Fruit fly (Drosophila melanogaster) whole organism, embryonic: Measurements from ENCODE around the gene Bicra.

ENCODE experiments used
- Bgb ChIP-seq: fragments of 200-800 bp; sonication (Bioruptor generic); IDR thresholded peaks from 2 replicates; pipeline ENCODE4 v1.3.6; 2022; ENCODE audit warnings: missing biosample characterization, missing genetic modification characterization; ENCODE audit not compliant: partially characterized antibody
- CG12769 ChIP-seq: fragments of 200-800 bp; sonication (Bioruptor generic); optimal IDR thresholded peaks from 2 replicates; lab custom pipeline; 2019; ENCODE audit warnings: missing biosample characterization, mild to moderate bottlenecking, missing genetic modification characterization, moderate library complexity
- CG13775 ChIP-seq: fragments of 200-800 bp; sonication (Bioruptor generic); optimal IDR thresholded peaks from 3 replicates; lab custom pipeline; 2017; ENCODE audit warnings: missing biosample characterization, mild to moderate bottlenecking, missing genetic modification characterization
- CG17186 ChIP-seq: fragments of 200-800 bp; sonication (Bioruptor generic); optimal IDR thresholded peaks from 3 replicates; lab custom pipeline; 2017; ENCODE audit warnings: missing biosample characterization, missing genetic modification reagents, missing genetic modification characterization
- CG17385 ChIP-seq: fragments of 200-800 bp; sonication (Bioruptor generic); optimal IDR thresholded peaks from 3 replicates; lab custom pipeline; 2018; ENCODE audit warnings: missing biosample characterization, mild to moderate bottlenecking, missing genetic modification characterization
- CG2129 ChIP-seq: fragments of 200-800 bp; sonication (Bioruptor generic); IDR thresholded peaks from 2 replicates; pipeline ENCODE4 v1.3.6; 2022; ENCODE audit warnings: missing biosample characterization, missing genetic modification characterization; ENCODE audit not compliant: partially characterized antibody
- CG2678 ChIP-seq: fragments of 200-800 bp; sonication (Bioruptor generic); optimal IDR thresholded peaks from 3 replicates; lab custom pipeline; 2019; ENCODE audit warnings: missing biosample characterization, mild to moderate bottlenecking, missing genetic modification characterization, moderate library complexity
- CG30403 ChIP-seq: fragments of 200-800 bp; sonication (Bioruptor generic); optimal IDR thresholded peaks from 3 replicates; lab custom pipeline; 2016; ENCODE audit warnings: missing biosample characterization, missing genetic modification characterization
- CG31224 ChIP-seq: fragments of 200-800 bp; sonication (Bioruptor generic); IDR thresholded peaks from 2 replicates; pipeline ENCODE4 v1.3.6; 2022; ENCODE audit warnings: missing biosample characterization, missing genetic modification characterization
- CG31441 ChIP-seq: fragments of 200-800 bp; sonication (Bioruptor generic); IDR thresholded peaks from 2 replicates; pipeline ENCODE4 v1.3.6; 2022; ENCODE audit warnings: missing biosample characterization, missing genetic modification characterization
- CG3847 ChIP-seq: fragments of 200-800 bp; sonication (Bioruptor generic); IDR thresholded peaks from 2 replicates; pipeline ENCODE4 v1.3.6; 2022; ENCODE audit warnings: missing biosample characterization, missing genetic modification characterization
- CG4707 ChIP-seq: fragments of 200-800 bp; sonication (Bioruptor generic); optimal IDR thresholded peaks from 2 replicates; lab custom pipeline; 2018; ENCODE audit warnings: missing biosample characterization, mild to moderate bottlenecking, missing genetic modification characterization, moderate library complexity
- CG6689 ChIP-seq: fragments of 200-800 bp; sonication (Bioruptor generic); IDR thresholded peaks from 2 replicates; pipeline ENCODE4 v1.3.6; 2022; ENCODE audit warnings: missing biosample characterization, missing genetic modification characterization
- CG6765 ChIP-seq: fragments of 200-800 bp; sonication (Bioruptor generic); optimal IDR thresholded peaks from 3 replicates; lab custom pipeline; 2017; ENCODE audit warnings: missing biosample characterization, mild to moderate bottlenecking, missing genetic modification characterization
- CG7271 ChIP-seq: fragments of 200-800 bp; sonication (Bioruptor generic); optimal IDR thresholded peaks from 2 replicates; lab custom pipeline; 2018; ENCODE audit warnings: missing biosample characterization, mild to moderate bottlenecking, missing genetic modification characterization, moderate library complexity
- CG7556 ChIP-seq: fragments of 200-800 bp; sonication (Bioruptor generic); optimal IDR thresholded peaks from 2 replicates; lab custom pipeline; 2017; ENCODE audit warnings: missing biosample characterization, mild to moderate bottlenecking, missing genetic modification characterization
- CG7928 ChIP-seq: fragments of 200-800 bp; sonication (Bioruptor generic); optimal IDR thresholded peaks from 2 replicates; lab custom pipeline; 2017; ENCODE audit warnings: missing biosample characterization, mild to moderate bottlenecking, missing genetic modification characterization
- CG8359 ChIP-seq: fragments of 200-800 bp; sonication (Bioruptor generic); optimal IDR thresholded peaks from 2 replicates; lab custom pipeline; 2017; ENCODE audit warnings: missing biosample characterization, mild to moderate bottlenecking, missing genetic modification characterization, borderline replicate concordance
- CG8388 ChIP-seq: fragments of 200-800 bp; sonication (Bioruptor generic); optimal IDR thresholded peaks from 2 replicates; lab custom pipeline; 2019; ENCODE audit warnings: missing biosample characterization, mild to moderate bottlenecking, missing genetic modification characterization, moderate library complexity
- CG9437 ChIP-seq: fragments of 200-800 bp; sonication (Bioruptor generic); optimal IDR thresholded peaks from 2 replicates; lab custom pipeline; 2018; ENCODE audit warnings: missing biosample characterization, mild to moderate bottlenecking, missing genetic modification characterization
- CG9727 ChIP-seq: fragments of 200-800 bp; sonication (Bioruptor generic); optimal IDR thresholded peaks from 3 replicates; lab custom pipeline; 2017; ENCODE audit warnings: missing biosample characterization, mild to moderate bottlenecking, missing genetic modification characterization
- Dip3 ChIP-seq: fragments of 200-800 bp; sonication (Bioruptor generic); optimal IDR thresholded peaks from 3 replicates; lab custom pipeline; 2016; ENCODE audit warnings: missing biosample characterization, missing genetic modification characterization
- Dll ChIP-seq: fragments of 200-800 bp; sonication (Bioruptor generic); IDR thresholded peaks from 4 replicates; pipeline ENCODE4 v1.3.6; 2022; ENCODE audit warnings: missing biosample characterization, missing genetic modification characterization; ENCODE audit not compliant: partially characterized antibody
- Lhr ChIP-seq: fragments of 200-800 bp; sonication (Bioruptor generic); optimal IDR thresholded peaks from 3 replicates; lab custom pipeline; 2017; ENCODE audit warnings: mild to moderate bottlenecking, missing biosample characterization, missing genetic modification reagents, missing genetic modification characterization
- Lpt ChIP-seq: fragments of >200 bp; optimal IDR thresholded peaks from 2 replicates; lab custom pipeline; 2018; ENCODE audit warnings: missing biosample characterization, missing genetic modification characterization
- Med ChIP-seq: fragments of 200-800 bp; sonication (Bioruptor generic); peaks from one replicate; lab custom pipeline; 2016; ENCODE audit warnings: missing biosample characterization, missing genetic modification characterization, mild to moderate bottlenecking, inconsistent platforms, moderate library complexity
- Ptx1 ChIP-seq: fragments of 200-800 bp; sonication (Bioruptor generic); IDR thresholded peaks from 2 replicates; pipeline ENCODE4 v1.3.6; 2022; ENCODE audit warnings: missing biosample characterization, missing genetic modification characterization
- Sin3A ChIP-seq: fragments of >200 bp; optimal IDR thresholded peaks from 2 replicates; lab custom pipeline; 2018
- Sry-β ChIP-seq: fragments of 200-800 bp; sonication (Bioruptor generic); optimal IDR thresholded peaks from 2 replicates; lab custom pipeline; 2018; ENCODE audit warnings: missing biosample characterization, mild to moderate bottlenecking, missing genetic modification characterization, moderate library complexity
- Xrp1 ChIP-seq: fragments of 200-800 bp; sonication (Bioruptor generic); IDR thresholded peaks from 2 replicates; pipeline ENCODE4 v1.3.6; 2022; ENCODE audit warnings: missing biosample characterization, missing genetic modification characterization
- ato ChIP-seq: fragments of 200-800 bp; sonication (Bioruptor generic); IDR thresholded peaks from 2 replicates; pipeline ENCODE4 v1.3.6; 2022; ENCODE audit warnings: missing biosample characterization, missing genetic modification characterization; ENCODE audit not compliant: partially characterized antibody
- cg ChIP-seq: fragments of 200-800 bp; sonication (Bioruptor generic); optimal IDR thresholded peaks from 3 replicates; lab custom pipeline; 2019; ENCODE audit warnings: missing biosample characterization, mild to moderate bottlenecking, missing genetic modification characterization, moderate library complexity
- chif ChIP-seq, 2 experiments: fragments of 200-800 bp; sonication (Bioruptor generic); optimal IDR thresholded peaks; 3 replicates each; lab custom pipeline; 2016; ENCODE audit warnings: missing biosample characterization in 2 of 2, missing genetic modification characterization in 2 of 2
- dpn ChIP-seq, 2 experiments: fragments of 200-800 bp; sonication (Bioruptor generic); optimal IDR thresholded peaks; 3 replicates each; lab custom pipeline; 2016; ENCODE audit warnings: missing biosample characterization in 2 of 2, missing genetic modification characterization in 2 of 2
- fd64A ChIP-seq: fragments of 200-800 bp; sonication (Bioruptor generic); optimal IDR thresholded peaks from 3 replicates; lab custom pipeline; 2018; ENCODE audit warnings: missing biosample characterization, mild to moderate bottlenecking, missing genetic modification characterization
- gro ChIP-seq: fragments of 200-800 bp; sonication (Bioruptor generic); optimal IDR thresholded peaks from 2 replicates; lab custom pipeline; 2016; ENCODE audit warnings: missing biosample characterization, missing genetic modification characterization
- gsb ChIP-seq: fragments of 200-800 bp; sonication (Bioruptor generic); IDR thresholded peaks from 2 replicates; pipeline ENCODE4 v1.3.6; 2022; ENCODE audit warnings: missing biosample characterization, missing genetic modification characterization
- hbn ChIP-seq: fragments of 200-800 bp; sonication (Bioruptor generic); IDR thresholded peaks from 2 replicates; pipeline ENCODE4 v1.3.6; 2022; ENCODE audit warnings: missing biosample characterization, missing genetic modification characterization; ENCODE audit not compliant: partially characterized antibody
- ind ChIP-seq: fragments of 200-800 bp; sonication (Bioruptor generic); optimal IDR thresholded peaks from 3 replicates; lab custom pipeline; 2016; ENCODE audit warnings: missing biosample characterization, missing genetic modification characterization
- jumu ChIP-seq: fragments of 200-800 bp; sonication (Bioruptor generic); optimal IDR thresholded peaks from 3 replicates; lab custom pipeline; 2016; ENCODE audit warnings: missing biosample characterization, missing genetic modification characterization
- knrl ChIP-seq: fragments of 200-800 bp; sonication (Bioruptor generic); IDR thresholded peaks from 3 replicates; pipeline ENCODE4 v1.3.6; 2022; ENCODE audit warnings: missing biosample characterization, missing genetic modification characterization; ENCODE audit not compliant: partially characterized antibody
- lbe ChIP-seq: fragments of 200-800 bp; sonication (Bioruptor generic); optimal IDR thresholded peaks from 2 replicates; lab custom pipeline; 2016; ENCODE audit warnings: missing biosample characterization, mild to moderate bottlenecking, missing genetic modification characterization
- nmo ChIP-seq: fragments of 200-800 bp; sonication (Bioruptor generic); optimal IDR thresholded peaks from 2 replicates; lab custom pipeline; 2018; ENCODE audit warnings: missing biosample characterization, mild to moderate bottlenecking, missing genetic modification characterization, moderate library complexity
- pb ChIP-seq: fragments of 200-800 bp; sonication (Bioruptor generic); optimal IDR thresholded peaks from 3 replicates; lab custom pipeline; 2016; ENCODE audit warnings: missing biosample characterization, missing genetic modification characterization
- row ChIP-seq: fragments of 200-800 bp; sonication (Bioruptor generic); IDR thresholded peaks from 3 replicates; pipeline ENCODE4 v1.3.6; 2022; ENCODE audit warnings: missing biosample characterization, missing genetic modification characterization
- salm ChIP-seq: fragments of 200-800 bp; sonication (Bioruptor generic); optimal IDR thresholded peaks from 2 replicates; lab custom pipeline; 2018; ENCODE audit warnings: missing biosample characterization, mild to moderate bottlenecking, missing genetic modification characterization
- sens ChIP-seq: fragments of 200-800 bp; sonication (Bioruptor generic); peaks from one replicate; lab custom pipeline; 2016; ENCODE audit warnings: missing biosample characterization, missing genetic modification characterization
- sim ChIP-seq: fragments of 200-800 bp; sonication (Bioruptor generic); IDR thresholded peaks from 2 replicates; pipeline ENCODE4 v1.3.6; 2022; ENCODE audit warnings: missing biosample characterization, missing genetic modification characterization
- sug ChIP-seq: fragments of 200-800 bp; optimal IDR thresholded peaks from 2 replicates; lab custom pipeline; 2019; ENCODE audit warnings: missing biosample characterization, mild to moderate bottlenecking, missing genetic modification characterization, moderate library complexity
- ttk ChIP-seq: fragments of 200-800 bp; sonication (Bioruptor generic); IDR thresholded peaks from 2 replicates; pipeline ENCODE4 v2.1.2; 2022; ENCODE audit warnings: missing biosample characterization, missing genetic modification characterization
- wdn ChIP-seq: fragments of 200-800 bp; sonication (Bioruptor generic); IDR thresholded peaks from 2 replicates; pipeline ENCODE4 v1.3.6; 2022; ENCODE audit warnings: missing biosample characterization, missing genetic modification characterization

The Bicra gene

dm6 chr3R:29153197-29153644 lies 90.4 kb downstream of the Bicra start, which contains the start of the genes Slbp and Rpn2 (continued):
- TF ChIP-seq pb (GFP tag; lab: Kevin White, UChicago) (no peak), CG17385 (GFP tag; lab: Kevin White, UChicago) (peak; percentile 8), dpn (GFP tag; optimal IDR thresholded peaks at IDR 0.05; lab: Kevin White, UChicago) (peak; percentile 40 to 58), row (GFP tag; lab: Robert Waterston, UW) (peak; percentile 58; the same call in 2 of the 3 replicates), hbn (GFP tag; lab: Robert Waterston, UW) (peak; percentile 95), CG6689 (GFP tag; lab: Robert Waterston, UW) (no peak), salm (tag; lab: Kevin White, UChicago) (no peak), fd64A (GFP tag; lab: Kevin White, UChicago) (no peak), jumu (GFP tag; lab: Kevin White, UChicago) (peak; percentile 76), Xrp1 (no peak), knrl (GFP tag; lab: Robert Waterston, UW) (peak; percentile 94), CG31224 (GFP tag; lab: Robert Waterston, UW) (no peak), chif (GFP tag; optimal IDR thresholded peaks at IDR 0.05; lab: Kevin White, UChicago) (peak; percentile 20 to 36), ato (GFP tag; lab: Robert Waterston, UW) (peak; percentile 74; the same call in 1 of the 2 replicates), Sin3A (lab: Kevin White, UChicago) (peak; percentile 98), CG9727 (peak; percentile 45), Ptx1 (no peak), CG7271 (peak; percentile 20), CG31441 (GFP tag; lab: Robert Waterston, UW) (0 out of 2 replicates have a peak, but pooled peaks have one; percentile 20), CG7556 (GFP tag; lab: Kevin White, UChicago) (peak; percentile 7), CG3847 (GFP tag; lab: Robert Waterston, UW) (peak; percentile 80), sim (GFP tag; lab: Robert Waterston, UW) (no peak), CG4707 (GFP tag; lab: Kevin White, UChicago) (no peak), CG9437 (GFP tag; lab: Kevin White, UChicago) (no peak), Dll (GFP tag; lab: Robert Waterston, UW) (peak; percentile 97), Bgb (GFP tag; lab: Robert Waterston, UW) (peak; percentile 95), nmo (peak; percentile 74), CG7928 (GFP tag; lab: Kevin White, UChicago) (peak; percentile 16), ind (GFP tag; lab: Kevin White, UChicago) (peak; percentile 19), Dip3 (GFP tag; lab: Kevin White, UChicago) (peak; percentile 45), Lhr (GFP tag; lab: Kevin White, UChicago) (peak; percentile 41), CG8388 (GFP tag; lab: Kevin White, UChicago) (no peak), sug (tag; lab: Kevin White, UChicago) (peak; percentile 42), CG12769 (peak; percentile 58), sens (peak; percentile 85), CG6765 (GFP tag; lab: Kevin White, UChicago) (no peak), ttk (no peak), CG30403 (peak; percentile 21), CG13775 (GFP tag; lab: Kevin White, UChicago) (peak; percentile 26), CG17186 (GFP tag; lab: Kevin White, UChicago) (peak; percentile 90), Lpt (GFP tag; lab: Kevin White, UChicago) (no peak), gsb (GFP tag; lab: Robert Waterston, UW) (no peak), CG8359 (GFP tag; lab: Kevin White, UChicago) (peak; percentile 66), lbe (peak; percentile 74), CG2129 (GFP tag; lab: Robert Waterston, UW) (peak; percentile 93), Med (GFP tag; lab: Kevin White, UChicago) (peak; percentile 93), Sry-β (GFP tag; lab: Kevin White, UChicago) (peak; percentile 24), CG2678 (tag; lab: Kevin White, UChicago) (peak; percentile 34), gro (GFP tag; lab: Kevin White, UChicago) (peak; percentile 84), wdn (no peak), cg (GFP tag; lab: Kevin White, UChicago) (no peak)
